Worm (Caenorhabditis elegans) whole organism, L1 larva: ENCODE data around the gene srx-129.

Experiments
- C04F5.9 ChIP-seq: sonication (generic microtip); optimal IDR thresholded peaks from 2 replicates; lab custom pipeline; 2016; ENCODE audit warnings: missing genetic modification characterization, missing compliant biosample characterization
- C16A3.4 ChIP-seq: fragments of 150-350 bp; optimal IDR thresholded peaks from 2 replicates; lab custom pipeline; 2014; ENCODE audit warnings: missing biosample characterization, missing genetic modification characterization
- F16B12.6 ChIP-seq: fragments of 150-350 bp; optimal IDR thresholded peaks from 2 replicates; lab custom pipeline; 2014; ENCODE audit warnings: missing biosample characterization, missing genetic modification characterization
- Y116A8C.19 ChIP-seq: sonication (generic microtip); optimal IDR thresholded peaks from 2 replicates; lab custom pipeline; 2016; ENCODE audit warnings: missing compliant biosample characterization, missing genetic modification characterization, borderline replicate concordance
- alr-1 ChIP-seq: fragments of 200-800 bp; sonication (Bioruptor generic); optimal IDR thresholded peaks from 2 replicates; lab custom pipeline; 2018; ENCODE audit warnings: borderline replicate concordance, mild to moderate bottlenecking, missing genetic modification characterization, missing compliant biosample characterization
- ama-1 ChIP-seq: fragments of 150-350 bp; optimal IDR thresholded peaks from 2 replicates; lab custom pipeline; 2014
- ceh-88 ChIP-seq: fragments of 200-800 bp; sonication (Bioruptor generic); IDR thresholded peaks from 2 replicates; pipeline ENCODE4 v1.3.6; 2022; ENCODE audit warnings: missing genetic modification characterization, missing compliant biosample characterization
- ces-1 ChIP-seq: fragments of 150-350 bp; optimal IDR thresholded peaks from 2 replicates; lab custom pipeline; 2014; ENCODE audit warnings: missing biosample characterization, missing genetic modification reagents, missing genetic modification characterization
- dpl-1 ChIP-seq, 3 experiments: fragments of 150-350 bp in 2 of 3; sonication (generic microtip) in 1 of 3; optimal IDR thresholded peaks; 2 replicates each; lab custom pipeline; 2014 to 2017; ENCODE audit warnings: missing biosample characterization in 3 of 3, missing genetic modification characterization in 3 of 3, missing genetic modification reagents in 3 of 3
- dsc-1 ChIP-seq: sonication (generic microtip); optimal IDR thresholded peaks from 2 replicates; lab custom pipeline; 2016; ENCODE audit warnings: mild to moderate bottlenecking, missing genetic modification characterization, missing compliant biosample characterization
- efl-1 ChIP-seq, 4 experiments: fragments of 150-350 bp; optimal IDR thresholded peaks in 3 of 4; peaks in 1 of 4; 1 replicate in 1 of 4; 2 replicates in 3 of 4; lab custom pipeline; 2014; ENCODE audit warnings: missing biosample characterization in 2 of 4, missing genetic modification characterization in 2 of 4, missing genetic modification reagents in 2 of 4
- efl-3 ChIP-seq: fragments of 200-800 bp; sonication (Bioruptor generic); optimal IDR thresholded peaks from 2 replicates; lab custom pipeline; 2018; ENCODE audit warnings: mild to moderate bottlenecking, missing genetic modification characterization, missing compliant biosample characterization
- elt-2 ChIP-seq: sonication (generic microtip); optimal IDR thresholded peaks from 2 replicates; lab custom pipeline; 2016; ENCODE audit warnings: missing genetic modification characterization, mild to moderate bottlenecking, inconsistent platforms, missing compliant biosample characterization, missing genetic modification reagents
- elt-3 ChIP-seq, 6 experiments: fragments of 150-350 bp in 1 of 6; sonication (generic microtip); optimal IDR thresholded peaks; 2 replicates each; lab custom pipeline; 2017 to 2018; ENCODE audit warnings: missing biosample characterization in 6 of 6, missing genetic modification characterization in 6 of 6, inconsistent platforms in 1 of 6
- ets-5 ChIP-seq: fragments of 200-800 bp; sonication (Bioruptor generic); IDR thresholded peaks from 2 replicates; pipeline ENCODE4 v1.3.6; 2022; ENCODE audit warnings: missing genetic modification characterization, missing compliant biosample characterization
- fkh-4 ChIP-seq: sonication (generic microtip); optimal IDR thresholded peaks from 2 replicates; lab custom pipeline; 2016; ENCODE audit warnings: missing compliant biosample characterization, missing genetic modification characterization, borderline replicate concordance
- fkh-8 ChIP-seq: sonication (generic microtip); optimal IDR thresholded peaks from 2 replicates; lab custom pipeline; 2016; ENCODE audit warnings: mild to moderate bottlenecking, missing genetic modification characterization, missing compliant biosample characterization
- grh-1 ChIP-seq: fragments of 200-800 bp; sonication (Bioruptor generic); IDR thresholded peaks from 2 replicates; pipeline ENCODE4 v1.3.6; 2022; ENCODE audit warnings: missing genetic modification reagents, missing genetic modification characterization, missing compliant biosample characterization
- hlh-17 ChIP-seq: fragments of 200-800 bp; sonication (Bioruptor generic); optimal IDR thresholded peaks from 2 replicates; lab custom pipeline; 2018; ENCODE audit warnings: missing genetic modification characterization, mild to moderate bottlenecking, missing compliant biosample characterization, moderate library complexity, borderline replicate concordance
- isw-1 ChIP-seq: fragments of 200-800 bp; sonication (Bioruptor generic); IDR thresholded peaks from 2 replicates; pipeline ENCODE4 v1.3.6; 2022; ENCODE audit warnings: missing genetic modification characterization, missing compliant biosample characterization
- jun-1 ChIP-seq: fragments of 150-350 bp; optimal IDR thresholded peaks from 2 replicates; lab custom pipeline; 2014; ENCODE audit warnings: missing biosample characterization, missing genetic modification reagents, missing genetic modification characterization
- lin-13 ChIP-seq: fragments of 150-350 bp; optimal IDR thresholded peaks from 2 replicates; lab custom pipeline; 2014; ENCODE audit warnings: missing biosample characterization, missing genetic modification reagents, missing genetic modification characterization
- lin-15B ChIP-seq: fragments of 150-350 bp; sonication (generic microtip); optimal IDR thresholded peaks from 3 replicates; lab custom pipeline; 2014; ENCODE audit warnings: missing biosample characterization, missing genetic modification characterization
- lin-35 ChIP-seq, 2 experiments: fragments of 150-350 bp; optimal IDR thresholded peaks; 2 replicates each; lab custom pipeline; 2014; ENCODE audit warnings: missing biosample characterization in 2 of 2, missing genetic modification characterization in 2 of 2, missing genetic modification reagents in 2 of 2
- lin-39 ChIP-seq: fragments of 150-350 bp; optimal IDR thresholded peaks from 2 replicates; lab custom pipeline; 2014; ENCODE audit warnings: missing biosample characterization, missing genetic modification reagents, missing genetic modification characterization
- lsy-2 ChIP-seq, 2 experiments: fragments of 150-350 bp; optimal IDR thresholded peaks; 2 replicates each; lab custom pipeline; 2014; ENCODE audit warnings: missing biosample characterization in 2 of 2, missing genetic modification characterization in 2 of 2
- mab-9 ChIP-seq: fragments of 200-800 bp; sonication (Bioruptor generic); IDR thresholded peaks from 2 replicates; pipeline ENCODE4 v1.3.6; 2022; ENCODE audit warnings: missing genetic modification reagents, missing genetic modification characterization, missing compliant biosample characterization
- mdl-1 ChIP-seq, 2 experiments: fragments of 150-350 bp; optimal IDR thresholded peaks; 2 replicates each; lab custom pipeline; 2014 to 2017; ENCODE audit warnings: missing biosample characterization in 2 of 2, missing genetic modification characterization in 2 of 2, inconsistent platforms in 1 of 2
- mef-2 ChIP-seq: fragments of 150-350 bp; optimal IDR thresholded peaks from 2 replicates; lab custom pipeline; 2014; ENCODE audit warnings: missing biosample characterization, missing genetic modification characterization
- nhr-11 ChIP-seq: fragments of 150-350 bp; optimal IDR thresholded peaks from 2 replicates; lab custom pipeline; 2014; ENCODE audit warnings: missing biosample characterization, missing genetic modification characterization
- nhr-12 ChIP-seq: sonication (generic microtip); optimal IDR thresholded peaks from 2 replicates; lab custom pipeline; 2017; ENCODE audit warnings: missing biosample characterization, missing genetic modification characterization
- nhr-19 ChIP-seq: fragments of 200-800 bp; sonication (Bioruptor generic); conservative IDR thresholded peaks from 2 replicates; pipeline ENCODE4 v1.3.6; 2022; ENCODE audit warnings: missing genetic modification characterization, missing compliant biosample characterization
- nhr-20 ChIP-seq: sonication (generic microtip); optimal IDR thresholded peaks from 2 replicates; lab custom pipeline; 2016; ENCODE audit warnings: mild to moderate bottlenecking, missing genetic modification characterization, missing compliant biosample characterization
- nhr-47 ChIP-seq: sonication (generic microtip); optimal IDR thresholded peaks from 2 replicates; lab custom pipeline; 2016; ENCODE audit warnings: mild to moderate bottlenecking, missing genetic modification characterization, moderate library complexity, missing compliant biosample characterization
- nhr-71 ChIP-seq: sonication (generic microtip); optimal IDR thresholded peaks from 2 replicates; lab custom pipeline; 2016; ENCODE audit warnings: mild to moderate bottlenecking, missing genetic modification characterization, moderate library complexity, missing compliant biosample characterization
- nhr-76 ChIP-seq: sonication (generic microtip); optimal IDR thresholded peaks from 2 replicates; lab custom pipeline; 2017; ENCODE audit warnings: missing biosample characterization, missing genetic modification characterization
- nhr-84 ChIP-seq: sonication (generic microtip); optimal IDR thresholded peaks from 2 replicates; lab custom pipeline; 2017; ENCODE audit warnings: missing biosample characterization, missing genetic modification characterization
- nhr-85 ChIP-seq: sonication (generic microtip); peaks from one replicate; lab custom pipeline; 2016; ENCODE audit warnings: missing genetic modification characterization, inconsistent platforms, missing compliant biosample characterization
- nhr-90 ChIP-seq: sonication (generic microtip); optimal IDR thresholded peaks from 2 replicates; lab custom pipeline; 2016; ENCODE audit warnings: mild to moderate bottlenecking, missing genetic modification characterization, missing compliant biosample characterization; ENCODE audit not compliant: poor library complexity
- pqm-1 ChIP-seq: sonication (generic microtip); optimal IDR thresholded peaks from 3 replicates; lab custom pipeline; 2017; ENCODE audit warnings: missing biosample characterization, missing genetic modification characterization
- rnt-1 ChIP-seq: sonication (generic microtip); optimal IDR thresholded peaks from 2 replicates; lab custom pipeline; 2016; ENCODE audit warnings: mild to moderate bottlenecking, missing genetic modification characterization, moderate library complexity, missing compliant biosample characterization
- skn-1 ChIP-seq: fragments of 150-350 bp; optimal IDR thresholded peaks from 2 replicates; lab custom pipeline; 2014; ENCODE audit warnings: missing biosample characterization, missing genetic modification characterization
- snu-23 ChIP-seq: sonication (generic microtip); optimal IDR thresholded peaks from 2 replicates; lab custom pipeline; 2016; ENCODE audit warnings: missing genetic modification characterization, missing compliant biosample characterization
- sptf-1 ChIP-seq: fragments of 150-350 bp; optimal IDR thresholded peaks from 2 replicates; lab custom pipeline; 2014; ENCODE audit warnings: missing biosample characterization, missing genetic modification characterization
- swsn-7 ChIP-seq: sonication (generic microtip); optimal IDR thresholded peaks from 2 replicates; lab custom pipeline; 2016; ENCODE audit warnings: missing genetic modification characterization, missing compliant biosample characterization
- tbx-2 ChIP-seq: sonication (generic microtip); optimal IDR thresholded peaks from 2 replicates; lab custom pipeline; 2016; ENCODE audit warnings: missing genetic modification characterization, missing compliant biosample characterization
- unc-130 ChIP-seq: fragments of 150-350 bp; optimal IDR thresholded peaks from 2 replicates; lab custom pipeline; 2017; ENCODE audit warnings: missing biosample characterization, missing genetic modification characterization, inconsistent platforms
- unc-30 ChIP-seq: sonication (generic microtip); optimal IDR thresholded peaks from 2 replicates; lab custom pipeline; 2017; ENCODE audit warnings: missing biosample characterization, missing genetic modification characterization
- unc-62 ChIP-seq: fragments of 150-350 bp; optimal IDR thresholded peaks from 2 replicates; lab custom pipeline; 2014; ENCODE audit warnings: missing biosample characterization, missing genetic modification reagents, missing genetic modification characterization
- unc-98 ChIP-seq: fragments of 200-800 bp; sonication (Bioruptor generic); IDR thresholded peaks from 2 replicates; pipeline ENCODE4 v1.3.6; 2022; ENCODE audit warnings: missing genetic modification characterization, missing compliant biosample characterization
- xbp-1 ChIP-seq: sonication (generic microtip); optimal IDR thresholded peaks from 2 replicates; lab custom pipeline; 2016; ENCODE audit warnings: missing genetic modification characterization, missing compliant biosample characterization
- zag-1 ChIP-seq: fragments of 150-350 bp; optimal IDR thresholded peaks from 2 replicates; lab custom pipeline; 2014; ENCODE audit warnings: missing biosample characterization, missing genetic modification characterization
- ztf-11 ChIP-seq, 2 experiments: sonication (generic microtip); optimal IDR thresholded peaks; 2 replicates each; lab custom pipeline; 2016 to 2017; ENCODE audit warnings: missing genetic modification characterization in 2 of 2, missing biosample characterization in 1 of 2, missing compliant biosample characterization in 1 of 2
- ztf-4 ChIP-seq: fragments of 150-350 bp; optimal IDR thresholded peaks from 2 replicates; lab custom pipeline; 2014; ENCODE audit warnings: missing biosample characterization, missing genetic modification characterization

srx-129 gene

ce11 chrV:13808462-13808867 lies 25.6 kb upstream of the srx-129 start:
- peak; percentile 61 for TF ChIP-seq nhr-47 (tag; lab: Kevin White, UChicago)
- TF ChIP-seq hlh-17, result no peak
- TF ChIP-seq unc-62, result no peak
- peak; percentile 14 for TF ChIP-seq dsc-1 (tag; lab: Kevin White, UChicago)
- peak; percentile 53 for TF ChIP-seq lin-13 (GFP tag; lab: Kevin White, UChicago)
- no peak for TF ChIP-seq mab-9 (GFP tag; lab: Robert Waterston, UW)
- TF ChIP-seq lin-39, result no peak
- no peak for TF ChIP-seq unc-30 (tag; lab: Kevin White, UChicago)
- TF ChIP-seq fkh-8 (tag; lab: Kevin White, UChicago), result peak; percentile 67
- peak in 2 of 3 experiments; percentile 39 to 61 for TF ChIP-seq dpl-1 (GFP tag; optimal IDR thresholded peaks at IDR 0.05; lab: Kevin White, UChicago)
- peak; percentile 63 for TF ChIP-seq rnt-1
- TF ChIP-seq efl-1 (optimal IDR thresholded peaks at IDR 0.05; lab: Kevin White, UChicago), result peak; percentile 55 to 77
- peak; percentile 14 to 93 for TF ChIP-seq efl-1 (GFP tag; optimal IDR thresholded peaks at IDR 0.05 in 1 of 2; lab: Kevin White, UChicago)
- TF ChIP-seq nhr-85 (tag; lab: Kevin White, UChicago), result no peak
- no peak for TF ChIP-seq nhr-12 (tag; lab: Kevin White, UChicago)
- peak; percentile 52 for TF ChIP-seq swsn-7 (tag; lab: Kevin White, UChicago)
- TF ChIP-seq nhr-20 (tag; lab: Kevin White, UChicago), result peak; percentile 65
- peak in 1 of 2 experiments; percentile 68 for TF ChIP-seq mdl-1 (tag; optimal IDR thresholded peaks at IDR 0.05; lab: Kevin White, UChicago)
- peak; percentile 74 for TF ChIP-seq nhr-71 (tag; lab: Kevin White, UChicago)
- no peak for TF ChIP-seq nhr-84 (tag; lab: Kevin White, UChicago)
- no peak for TF ChIP-seq ama-1
- no peak for TF ChIP-seq ztf-11 (tag; optimal IDR thresholded peaks at IDR 0.05; lab: Kevin White, UChicago)
- TF ChIP-seq grh-1 (GFP tag; lab: Robert Waterston, UW), result no peak
- TF ChIP-seq xbp-1, result no peak
- TF ChIP-seq lsy-2 (tag; optimal IDR thresholded peaks at IDR 0.05; lab: Kevin White, UChicago), result peak; percentile 30 to 73
- TF ChIP-seq alr-1 (tag; lab: Kevin White, UChicago), result no peak
- no peak for TF ChIP-seq nhr-76 (tag; lab: Kevin White, UChicago)
- peak; percentile 57 to 67 for TF ChIP-seq lin-35 (GFP tag; optimal IDR thresholded peaks at IDR 0.05; lab: Kevin White, UChicago)
- TF ChIP-seq Y116A8C.19 (tag; lab: Kevin White, UChicago), result no peak
- TF ChIP-seq lin-15B (tag; lab: Kevin White, UChicago), result no peak
- no peak for TF ChIP-seq unc-130 (tag; lab: Kevin White, UChicago)
- TF ChIP-seq ces-1 (GFP tag; lab: Kevin White, UChicago), result no peak
- peak; percentile 47 for TF ChIP-seq nhr-19 (GFP tag; lab: Robert Waterston, UW)
- no peak for TF ChIP-seq ztf-4
- TF ChIP-seq nhr-90 (tag; lab: Kevin White, UChicago), result no peak
- TF ChIP-seq snu-23, result peak; percentile 78
- TF ChIP-seq zag-1, result no peak
- no peak for TF ChIP-seq sptf-1 (tag; lab: Kevin White, UChicago)
- TF ChIP-seq isw-1 (GFP tag; lab: Robert Waterston, UW), result no peak
- TF ChIP-seq ceh-88, result no peak
- TF ChIP-seq pqm-1 (tag; lab: Kevin White, UChicago), result no peak
- TF ChIP-seq mef-2 (tag; lab: Kevin White, UChicago), result no peak
- TF ChIP-seq unc-98, result no peak
- peak; percentile 8 for TF ChIP-seq skn-1
- peak; percentile 51 for TF ChIP-seq C16A3.4
- no peak for TF ChIP-seq F16B12.6 (tag; lab: Kevin White, UChicago)
- TF ChIP-seq fkh-4 (tag; lab: Kevin White, UChicago), result no peak
- TF ChIP-seq ets-5, result no peak
- TF ChIP-seq elt-2 (tag; lab: Kevin White, UChicago), result no peak
- TF ChIP-seq tbx-2, result peak; percentile 55
- TF ChIP-seq efl-3 (GFP tag; lab: Kevin White, UChicago), result no peak
- no peak for TF ChIP-seq nhr-11 (tag; lab: Kevin White, UChicago)
- TF ChIP-seq elt-3 (tag; optimal IDR thresholded peaks at IDR 0.05; lab: Kevin White, UChicago), result no peak
- peak; percentile 61 for TF ChIP-seq jun-1 (tag; lab: Kevin White, UChicago)
- TF ChIP-seq C04F5.9, result no peak
